Worm (Caenorhabditis elegans) whole organism, young adult: ENCODE results near the gene rps-21.

Source experiments
- B0035.1 ChIP-seq: sonication (generic microtip); optimal IDR thresholded peaks from 2 replicates; lab custom pipeline; 2016; ENCODE audit warnings: missing genetic modification characterization, mild to moderate bottlenecking, missing compliant biosample characterization, missing genotype, missing genetic modification reagents
- C06A6.2 ChIP-seq: fragments of 200-800 bp; sonication (Bioruptor generic); conservative IDR thresholded peaks from 2 replicates; pipeline ENCODE4 v1.3.6; 2022; ENCODE audit warnings: missing genetic modification characterization, missing compliant biosample characterization
- F22D6.2 ChIP-seq: sonication (generic microtip); optimal IDR thresholded peaks from 2 replicates; lab custom pipeline; 2016; ENCODE audit warnings: mild to moderate bottlenecking, missing genetic modification characterization, missing compliant biosample characterization
- F23B12.7 ChIP-seq: sonication (generic microtip); optimal IDR thresholded peaks from 2 replicates; lab custom pipeline; 2017; ENCODE audit warnings: missing genetic modification characterization, mild to moderate bottlenecking, missing compliant biosample characterization, antibody characterized with exemption, moderate library complexity; ENCODE audit not compliant: insufficient read depth
- F33H1.4 ChIP-seq: fragments of 200-800 bp; sonication (Bioruptor generic); IDR thresholded peaks from 2 replicates; pipeline ENCODE4 v1.3.6; 2022; ENCODE audit warnings: missing genetic modification reagents, missing genetic modification characterization, missing compliant biosample characterization
- F49E8.2 ChIP-seq: sonication (generic microtip); optimal IDR thresholded peaks from 3 replicates; lab custom pipeline; 2017; ENCODE audit warnings: missing genetic modification characterization, mild to moderate bottlenecking, missing compliant biosample characterization, antibody characterized with exemption, moderate library complexity; ENCODE audit not compliant: insufficient read depth
- F52B5.7 ChIP-seq: sonication (generic microtip); optimal IDR thresholded peaks from 2 replicates; lab custom pipeline; 2016; ENCODE audit warnings: mild to moderate bottlenecking, missing genetic modification characterization, missing compliant biosample characterization
- F57A8.1 ChIP-seq: fragments of 200-800 bp; sonication (Bioruptor generic); optimal IDR thresholded peaks from 2 replicates; lab custom pipeline; 2018; ENCODE audit warnings: mild to moderate bottlenecking, missing genetic modification characterization, moderate library complexity, missing compliant biosample characterization
- T26A5.8 ChIP-seq: sonication (generic microtip); optimal IDR thresholded peaks from 2 replicates; lab custom pipeline; 2016; ENCODE audit warnings: missing genetic modification characterization, missing compliant biosample characterization
- Y53F4B.3 ChIP-seq: fragments of 200-800 bp; sonication (Bioruptor generic); IDR thresholded peaks from 2 replicates; pipeline ENCODE4 v1.3.6; 2022; ENCODE audit warnings: missing genetic modification reagents, missing genetic modification characterization, missing compliant biosample characterization
- Y56A3A.18 ChIP-seq: fragments of 200-800 bp; sonication (Bioruptor generic); IDR thresholded peaks from 2 replicates; pipeline ENCODE4 v1.3.6; 2022; ENCODE audit warnings: missing genetic modification reagents, missing genetic modification characterization, missing compliant biosample characterization
- Y79H2A.3 ChIP-seq: fragments of 200-800 bp; sonication (Bioruptor generic); conservative IDR thresholded peaks from 2 replicates; pipeline ENCODE4 v1.3.6; 2022; ENCODE audit warnings: missing genetic modification reagents, missing genetic modification characterization, missing compliant biosample characterization
- Y95B8A.8 ChIP-seq: fragments of 200-800 bp; sonication (Bioruptor generic); IDR thresholded peaks from 2 replicates; pipeline ENCODE4 v1.3.6; 2022; ENCODE audit warnings: missing genetic modification reagents, missing genetic modification characterization, missing compliant biosample characterization
- ZK185.1 ChIP-seq: sonication (generic microtip); optimal IDR thresholded peaks from 2 replicates; lab custom pipeline; 2016; ENCODE audit warnings: mild to moderate bottlenecking, missing genetic modification characterization, missing compliant biosample characterization; ENCODE audit not compliant: poor library complexity, severe bottlenecking
- aptf-3 ChIP-seq: fragments of 200-800 bp; sonication (Bioruptor generic); IDR thresholded peaks from 2 replicates; pipeline ENCODE4 v1.3.6; 2022; ENCODE audit warnings: missing genetic modification characterization, missing compliant biosample characterization
- attf-3 ChIP-seq: fragments of 200-800 bp; sonication (Bioruptor generic); conservative IDR thresholded peaks from 2 replicates; pipeline ENCODE4 v1.3.6; 2022; ENCODE audit warnings: missing genetic modification reagents, missing genetic modification characterization, missing compliant biosample characterization
- bed-2 ChIP-seq: fragments of 200-800 bp; sonication (Bioruptor generic); IDR thresholded peaks from 2 replicates; pipeline ENCODE4 v1.3.6; 2022; ENCODE audit warnings: missing genetic modification reagents, missing genetic modification characterization, missing compliant biosample characterization
- cebp-1 ChIP-seq, 2 experiments: fragments of 200-800 bp in 1 of 2; sonication (Bioruptor generic) in 1 of 2; sonication (generic microtip) in 1 of 2; IDR thresholded peaks in 1 of 2; optimal IDR thresholded peaks in 1 of 2; 2 replicates each; pipeline versions ENCODE4 v1.3.6 to Lab custom; 2017 to 2022; ENCODE audit warnings: missing compliant biosample characterization in 2 of 2, missing genetic modification characterization in 2 of 2, mild to moderate bottlenecking in 1 of 2, missing genetic modification reagents in 1 of 2, moderate library complexity in 1 of 2
- ceh-100 ChIP-seq: fragments of 200-800 bp; sonication (Bioruptor generic); IDR thresholded peaks from 2 replicates; pipeline ENCODE4 v1.3.6; 2022; ENCODE audit warnings: missing genetic modification reagents, missing genetic modification characterization, missing compliant biosample characterization
- ceh-40 ChIP-seq: fragments of 200-800 bp; sonication (Bioruptor generic); IDR thresholded peaks from 2 replicates; pipeline ENCODE4 v1.3.6; 2022; ENCODE audit warnings: missing genetic modification characterization, missing compliant biosample characterization
- ceh-58 ChIP-seq: fragments of 200-800 bp; sonication (Bioruptor generic); IDR thresholded peaks from 2 replicates; pipeline ENCODE4 v1.3.6; 2022; ENCODE audit warnings: missing genetic modification characterization, missing compliant biosample characterization
- ceh-91 ChIP-seq: fragments of 200-800 bp; sonication (Bioruptor generic); IDR thresholded peaks from 2 replicates; pipeline ENCODE4 v1.3.6; 2022; ENCODE audit warnings: missing genetic modification reagents, missing genetic modification characterization, missing compliant biosample characterization
- dox-1 ChIP-seq: fragments of 200-800 bp; sonication (Bioruptor generic); IDR thresholded peaks from 2 replicates; pipeline ENCODE4 v1.3.6; 2022; ENCODE audit warnings: missing genetic modification reagents, missing genetic modification characterization, missing compliant biosample characterization
- dpl-1 ChIP-seq: fragments of 150-350 bp; optimal IDR thresholded peaks from 2 replicates; lab custom pipeline; 2014; ENCODE audit warnings: missing biosample characterization, missing genetic modification reagents, missing genetic modification characterization
- fkh-3 ChIP-seq: sonication (generic microtip); optimal IDR thresholded peaks from 2 replicates; lab custom pipeline; 2016; ENCODE audit warnings: mild to moderate bottlenecking, missing genetic modification characterization, missing compliant biosample characterization
- gei-17 ChIP-seq: fragments of 200-800 bp; sonication (Bioruptor generic); optimal IDR thresholded peaks from 2 replicates; lab custom pipeline; 2018; ENCODE audit warnings: mild to moderate bottlenecking, missing genetic modification characterization, missing compliant biosample characterization
- him-1 ChIP-seq: sonication (generic microtip); optimal IDR thresholded peaks from 2 replicates; lab custom pipeline; 2016; ENCODE audit warnings: missing genotype, missing genetic modification reagents, missing genetic modification characterization, missing compliant biosample characterization
- hmg-20 ChIP-seq: fragments of 200-800 bp; sonication (Bioruptor generic); IDR thresholded peaks from 2 replicates; pipeline ENCODE4 v1.3.6; 2022; ENCODE audit warnings: missing genetic modification reagents, missing genetic modification characterization, missing compliant biosample characterization
- lag-1 ChIP-seq: fragments of 200-800 bp; sonication (Bioruptor generic); IDR thresholded peaks from 2 replicates; pipeline ENCODE4 v1.3.6; 2022; ENCODE audit warnings: missing genetic modification reagents, missing genetic modification characterization, missing compliant biosample characterization
- let-526 ChIP-seq: fragments of 200-800 bp; sonication (Bioruptor generic); IDR thresholded peaks from 2 replicates; pipeline ENCODE4 v1.3.6; 2022; ENCODE audit warnings: missing genetic modification reagents, missing genetic modification characterization, missing compliant biosample characterization
- let-607 ChIP-seq, 2 experiments: fragments of 200-800 bp in 1 of 2; sonication (Bioruptor generic) in 1 of 2; sonication (generic microtip) in 1 of 2; optimal IDR thresholded peaks; 2 replicates each; lab custom pipeline; 2016 to 2018; ENCODE audit warnings: mild to moderate bottlenecking in 2 of 2, missing compliant biosample characterization in 2 of 2, missing genetic modification characterization in 2 of 2, moderate library complexity in 2 of 2, missing genotype in 1 of 2
- lir-1 ChIP-seq: fragments of 200-800 bp; sonication (Bioruptor generic); conservative IDR thresholded peaks from 2 replicates; pipeline ENCODE4 v1.3.6; 2022; ENCODE audit warnings: missing genetic modification reagents, missing genetic modification characterization, missing compliant biosample characterization
- lsl-1 ChIP-seq: fragments of 200-800 bp; sonication (Bioruptor generic); optimal IDR thresholded peaks from 2 replicates; lab custom pipeline; 2018; ENCODE audit warnings: mild to moderate bottlenecking, missing genetic modification characterization, moderate library complexity, missing compliant biosample characterization
- mel-28 ChIP-seq: sonication (generic microtip); optimal IDR thresholded peaks from 2 replicates; lab custom pipeline; 2016; ENCODE audit warnings: borderline replicate concordance, mild to moderate bottlenecking, missing genetic modification characterization, missing compliant biosample characterization
- nhr-80 ChIP-seq: sonication (generic microtip); optimal IDR thresholded peaks from 2 replicates; lab custom pipeline; 2016; ENCODE audit warnings: missing genetic modification characterization, missing compliant biosample characterization
- pha-4 ChIP-seq: fragments of 150-350 bp; sonication (generic microtip); optimal IDR thresholded peaks from 2 replicates; lab custom pipeline; 2014; ENCODE audit warnings: missing biosample characterization, missing genetic modification reagents, missing genetic modification characterization
- rcor-1 ChIP-seq: fragments of 200-800 bp; sonication (Bioruptor generic); IDR thresholded peaks from 2 replicates; pipeline ENCODE4 v1.3.6; 2022; ENCODE audit warnings: missing genetic modification reagents, missing genetic modification characterization, missing compliant biosample characterization
- rec-8 ChIP-seq, 2 experiments: sonication (generic microtip); optimal IDR thresholded peaks; 2 replicates each; lab custom pipeline; 2016; ENCODE audit warnings: mild to moderate bottlenecking in 2 of 2, missing genetic modification characterization in 2 of 2, missing genetic modification reagents in 2 of 2, missing genotype in 2 of 2, missing biosample characterization in 1 of 2, missing compliant biosample characterization in 1 of 2, moderate library complexity in 1 of 2
- repo-1 ChIP-seq: sonication (generic microtip); optimal IDR thresholded peaks from 2 replicates; lab custom pipeline; 2017; ENCODE audit warnings: mild to moderate bottlenecking, missing genetic modification characterization, missing compliant biosample characterization
- rpc-1 ChIP-seq, 2 experiments: fragments of 150-350 bp in 1 of 2; sonication (generic microtip) in 1 of 2; optimal IDR thresholded peaks; 2 replicates each; lab custom pipeline; 2014 to 2018; ENCODE audit warnings: missing biosample characterization in 1 of 2, missing genetic modification characterization in 1 of 2, missing genetic modification reagents in 1 of 2, missing genotype in 1 of 2
- snpc-1.3 ChIP-seq: sonication (generic microtip); optimal IDR thresholded peaks from 2 replicates; lab custom pipeline; 2017; ENCODE audit warnings: missing genetic modification characterization, mild to moderate bottlenecking, missing compliant biosample characterization, antibody characterized with exemption, moderate library complexity, missing genotype, missing genetic modification reagents; ENCODE audit not compliant: insufficient read depth
- snpc-3.4 ChIP-seq: sonication (generic microtip); optimal IDR thresholded peaks from 2 replicates; lab custom pipeline; 2017; ENCODE audit warnings: missing genetic modification characterization, mild to moderate bottlenecking, missing compliant biosample characterization, antibody characterized with exemption, moderate library complexity, missing genotype, missing genetic modification reagents
- tbp1 ChIP-seq: fragments of 200-800 bp; sonication (Bioruptor generic); optimal IDR thresholded peaks from 2 replicates; lab custom pipeline; 2018; ENCODE audit warnings: mild to moderate bottlenecking, missing genetic modification characterization, missing compliant biosample characterization
- zfh-2 ChIP-seq: fragments of 200-800 bp; sonication (Bioruptor generic); conservative IDR thresholded peaks from 2 replicates; pipeline ENCODE4 v1.3.6; 2022; ENCODE audit warnings: missing genetic modification reagents, missing genetic modification characterization, missing compliant biosample characterization
- ztf-3 ChIP-seq: fragments of 200-800 bp; sonication (Bioruptor generic); optimal IDR thresholded peaks from 2 replicates; lab custom pipeline; 2018; ENCODE audit warnings: mild to moderate bottlenecking, missing genetic modification characterization, missing compliant biosample characterization
- ztf-6 ChIP-seq: fragments of 200-800 bp; sonication (Bioruptor generic); IDR thresholded peaks from 2 replicates; pipeline ENCODE4 v1.3.6; 2022; ENCODE audit warnings: missing genetic modification reagents, missing genetic modification characterization, missing compliant biosample characterization

Gene rps-21

DNA sequence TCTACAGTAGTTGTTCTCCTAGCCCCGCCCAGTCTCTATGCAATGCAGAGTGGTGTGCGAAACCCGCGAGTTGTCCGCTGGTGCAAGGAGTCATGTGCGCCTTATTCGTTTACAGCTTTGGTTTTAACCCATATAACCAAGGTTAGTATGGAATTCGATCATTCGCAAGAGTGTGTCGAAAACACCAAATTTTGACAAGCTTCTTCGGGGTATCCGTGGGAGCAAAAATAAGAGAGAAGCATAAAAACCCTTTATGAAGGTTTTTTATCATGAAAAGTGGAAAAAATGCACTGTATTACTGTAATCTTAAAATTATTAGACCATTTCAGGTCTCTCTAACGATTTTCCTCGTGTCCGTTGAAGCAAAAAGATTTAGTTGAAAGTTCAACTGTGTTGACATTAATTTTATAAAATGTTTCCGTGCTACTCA is 47.2 kb downstream of the rps-21 start (continued):
- TF ChIP-seq let-607 (tag; optimal IDR thresholded peaks at IDR 0.05; lab: Kevin White, UChicago) (no peak), bed-2 (GFP tag; lab: Robert Waterston, UW) (no peak), ceh-40 (GFP tag; lab: Robert Waterston, UW) (0 out of 2 replicates have a peak, but pooled peaks have one; percentile 49), Y95B8A.8 (GFP tag; lab: Robert Waterston, UW) (peak; percentile 67; the same call in 1 of the 2 replicates), pha-4 (tag; lab: Kevin White, UChicago) (no peak), attf-3 (no peak), ztf-3 (GFP tag; lab: Kevin White, UChicago) (no peak), ceh-100 (GFP tag; lab: Robert Waterston, UW) (no peak), T26A5.8 (tag; lab: Kevin White, UChicago) (no peak), snpc-3.4 (peak; percentile 95), F23B12.7 (tag; lab: Kevin White, UChicago) (no peak), ceh-58 (no peak), him-1 (tag; lab: Kevin White, UChicago) (peak; percentile 96), B0035.1 (tag; lab: Kevin White, UChicago) (no peak), Y79H2A.3 (GFP tag; lab: Robert Waterston, UW) (no peak), gei-17 (GFP tag; lab: Kevin White, UChicago) (no peak), F57A8.1 (GFP tag; lab: Kevin White, UChicago) (no peak), lag-1 (GFP tag; lab: Robert Waterston, UW) (no peak), ZK185.1 (no peak), F52B5.7 (tag; lab: Kevin White, UChicago) (no peak), nhr-80 (no peak), hmg-20 (GFP tag; lab: Robert Waterston, UW) (0 out of 2 replicates have a peak, but pooled peaks have one; percentile 47), repo-1 (tag; lab: Kevin White, UChicago) (peak; percentile 15), dox-1 (GFP tag; lab: Robert Waterston, UW) (peak; percentile 78), rpc-1 (optimal IDR thresholded peaks at IDR 0.05; lab: Kevin White, UChicago) (no peak), rpc-1 (tag; optimal IDR thresholded peaks at IDR 0.05; lab: Kevin White, UChicago) (peak; percentile 11), tbp1 (GFP tag; lab: Kevin White, UChicago) (peak; percentile 78), zfh-2 (GFP tag; lab: Robert Waterston, UW) (no peak), dpl-1 (GFP tag; lab: Kevin White, UChicago) (no peak), aptf-3 (GFP tag; lab: Robert Waterston, UW) (no peak), C06A6.2 (no peak), fkh-3 (tag; lab: Kevin White, UChicago) (no peak), cebp-1 (GFP tag; IDR thresholded peaks at IDR 0.05; lab: Robert Waterston, UW) (no peak), cebp-1 (tag; optimal IDR thresholded peaks at IDR 0.05; lab: Kevin White, UChicago) (no peak), F33H1.4 (GFP tag; lab: Robert Waterston, UW) (peak; percentile 56), rcor-1 (peak; percentile 58; the same call in 1 of the 2 replicates), Y53F4B.3 (GFP tag; lab: Robert Waterston, UW) (0 out of 2 replicates have a peak, but pooled peaks have one; percentile 4), Y56A3A.18 (peak; percentile 61; the same call in 1 of the 2 replicates), mel-28 (tag; lab: Kevin White, UChicago) (no peak), F49E8.2 (tag; lab: Kevin White, UChicago) (peak; percentile 87), lsl-1 (GFP tag; lab: Kevin White, UChicago) (peak; percentile 71), F22D6.2 (tag; lab: Kevin White, UChicago) (no peak), ztf-6 (GFP tag; lab: Robert Waterston, UW) (no peak), ceh-91 (GFP tag; lab: Robert Waterston, UW) (peak; percentile 51; the same call in 1 of the 2 replicates), rec-8 (tag; optimal IDR thresholded peaks at IDR 0.05; lab: Kevin White, UChicago) (peak in 1 of 2 experiments; percentile 44), snpc-1.3 (tag; lab: Kevin White, UChicago) (peak; percentile 89), lir-1 (GFP tag; lab: Robert Waterston, UW) (no peak), let-526 (GFP tag; lab: Robert Waterston, UW) (no peak)
